Fruit fly (Drosophila melanogaster): ENCODE measurements around the gene tfc.

tfc gene

dm6 chr3L:1307005-1307632 is 50.9 kb downstream of the tfc start, which contains the start of the genes Ctr9 and Nt5a (continued):
- TF ChIP-seq bcd (GFP tag; optimal IDR thresholded peaks at IDR 0.05) (no peak), pb (GFP tag; optimal IDR thresholded peaks at IDR 0.05) (peak; percentile 5), fd96Cb (tag; optimal IDR thresholded peaks at IDR 0.05) (no peak), H15 (GFP tag; IDR thresholded peaks at IDR 0.05) (no peak), CG7963 (GFP tag; IDR thresholded peaks at IDR 0.05; ENCODE audit: partially characterized antibody) (peak; percentile 54; the same call in 2 of the 3 replicates), CG11247 (GFP tag; IDR thresholded peaks at IDR 0.05) (peak; percentile 67; the same call in 1 of the 2 replicates), CG3163 (GFP tag; optimal IDR thresholded peaks at IDR 0.05) (peak; percentile 50), CG6813 (GFP tag; optimal IDR thresholded peaks at IDR 0.05) (no peak), yki (optimal IDR thresholded peaks at IDR 0.05) (no peak), klu (GFP tag; IDR thresholded peaks at IDR 0.05) (no peak), CG2202 (tag; optimal IDR thresholded peaks at IDR 0.05) (no peak), CG6254 (GFP tag; optimal IDR thresholded peaks at IDR 0.05) (no peak), Doc3 (GFP tag; IDR thresholded peaks at IDR 0.05; ENCODE audit: partially characterized antibody) (peak; percentile 65), CG12769 (tag; optimal IDR thresholded peaks at IDR 0.05) (peak; percentile 82), CG8290 (GFP tag; optimal IDR thresholded peaks at IDR 0.05) (no peak), CG8290 (tag; optimal IDR thresholded peaks at IDR 0.05) (peak in 1 of 2 experiments; percentile 90), CG11723 (GFP tag; optimal IDR thresholded peaks at IDR 0.05) (no peak), E2f2 (GFP tag; IDR thresholded peaks at IDR 0.05) (peak; percentile 53), cad (GFP tag; optimal IDR thresholded peaks at IDR 0.05) (no peak), CG10543 (GFP tag; optimal IDR thresholded peaks at IDR 0.05) (peak; percentile 76), CG9437 (GFP tag; optimal IDR thresholded peaks at IDR 0.05) (no peak), pum (GFP tag; optimal IDR thresholded peaks at IDR 0.05) (no peak), C15 (GFP tag; IDR thresholded peaks at IDR 0.05) (0 out of 3 replicates have a peak, but pooled peaks have one; percentile 27), CG7928 (GFP tag; optimal IDR thresholded peaks at IDR 0.05) (peak; percentile 45), zen (tag; optimal IDR thresholded peaks at IDR 0.05) (peak; percentile 18), fru (optimal IDR thresholded peaks at IDR 0.05) (no peak), Hey (tag; optimal IDR thresholded peaks at IDR 0.05) (no peak), CG10431 (GFP tag; optimal IDR thresholded peaks at IDR 0.05) (no peak), hbn (GFP tag; IDR thresholded peaks at IDR 0.05; ENCODE audit: partially characterized antibody) (peak; percentile 56), usp (GFP tag; optimal IDR thresholded peaks at IDR 0.05) (no peak), CG15479 (GFP tag; optimal IDR thresholded peaks at IDR 0.05) (peak; percentile 63), Taf1 (GFP tag; IDR thresholded peaks at IDR 0.05) (no peak), Dbx (GFP tag; IDR thresholded peaks at IDR 0.05) (peak; percentile 68; the same call in 2 of the 3 replicates), Opbp (GFP tag; IDR thresholded peaks at IDR 0.05; ENCODE audit: partially characterized antibody) (peak; percentile 88), CG14441 (GFP tag; IDR thresholded peaks at IDR 0.05) (no peak), CG6791 (GFP tag; IDR thresholded peaks at IDR 0.05; ENCODE audit: partially characterized antibody) (peak; percentile 81), Side (GFP tag; optimal IDR thresholded peaks at IDR 0.05) (peak; percentile 49), zf30C (GFP tag; optimal IDR thresholded peaks at IDR 0.05) (peak; percentile 17), CG14710 (tag; optimal IDR thresholded peaks at IDR 0.05) (peak; percentile 69), CG15269 (tag; optimal IDR thresholded peaks at IDR 0.05) (no peak), fd102C (GFP tag; optimal IDR thresholded peaks at IDR 0.05) (no peak), ftz-f1 (GFP tag; optimal IDR thresholded peaks at IDR 0.05) (peak; percentile 33), Dfd (GFP tag; optimal IDR thresholded peaks at IDR 0.05) (no peak), CTCF (GFP tag; optimal IDR thresholded peaks at IDR 0.05) (no peak), Ptx1 (GFP tag; IDR thresholded peaks at IDR 0.05) (0 out of 2 replicates have a peak, but pooled peaks have one; percentile 41), CG13424 (tag; optimal IDR thresholded peaks at IDR 0.05) (peak; percentile 65), Xbp1 (GFP tag; optimal IDR thresholded peaks at IDR 0.05) (peak; percentile 65), ci (GFP tag; IDR thresholded peaks at IDR 0.05) (peak; percentile 67; the same call in 2 of the 3 replicates), Scr (GFP tag; IDR thresholded peaks at IDR 0.05; ENCODE audit: partially characterized antibody) (peak; percentile 71), CG17186 (GFP tag; optimal IDR thresholded peaks at IDR 0.05) (peak; percentile 37), CG14050 (GFP tag; IDR thresholded peaks at IDR 0.05) (no peak)

All from whole organism, embryonic.